Worm (Caenorhabditis elegans) whole organism, L1 larva: ENCODE results near the gene tag-191.

Experiments
- aha-1 ChIP-seq: fragments of 150-350 bp; optimal IDR thresholded peaks from 2 replicates; lab custom pipeline; 2014; ENCODE audit warnings: missing biosample characterization, missing genetic modification characterization
- ama-1 ChIP-seq: fragments of 150-350 bp; optimal IDR thresholded peaks from 2 replicates; lab custom pipeline; 2014
- ces-1 ChIP-seq: fragments of 150-350 bp; optimal IDR thresholded peaks from 2 replicates; lab custom pipeline; 2014; ENCODE audit warnings: missing biosample characterization, missing genetic modification reagents, missing genetic modification characterization
- dsc-1 ChIP-seq: sonication (generic microtip); optimal IDR thresholded peaks from 2 replicates; lab custom pipeline; 2016; ENCODE audit warnings: mild to moderate bottlenecking, missing genetic modification characterization, missing compliant biosample characterization
- egl-27 ChIP-seq, 2 experiments: fragments of 150-350 bp in 1 of 2; sonication (generic microtip); optimal IDR thresholded peaks; 3 replicates each; lab custom pipeline; 2017 to 2018; ENCODE audit warnings: missing biosample characterization in 2 of 2, missing genetic modification characterization in 2 of 2, missing genetic modification reagents in 2 of 2
- fos-1 ChIP-seq: fragments of 150-350 bp; optimal IDR thresholded peaks from 2 replicates; lab custom pipeline; 2014; ENCODE audit warnings: missing biosample characterization, missing genetic modification characterization
- hpl-2 ChIP-seq: fragments of 150-350 bp; optimal IDR thresholded peaks from 2 replicates; lab custom pipeline; 2014; ENCODE audit warnings: missing biosample characterization, missing genetic modification reagents, missing genetic modification characterization
- lin-13 ChIP-seq: fragments of 150-350 bp; optimal IDR thresholded peaks from 2 replicates; lab custom pipeline; 2014; ENCODE audit warnings: missing biosample characterization, missing genetic modification reagents, missing genetic modification characterization
- lin-39 ChIP-seq: fragments of 150-350 bp; optimal IDR thresholded peaks from 2 replicates; lab custom pipeline; 2014; ENCODE audit warnings: missing biosample characterization, missing genetic modification reagents, missing genetic modification characterization
- lir-3 ChIP-seq: sonication (generic microtip); optimal IDR thresholded peaks from 2 replicates; lab custom pipeline; 2016; ENCODE audit warnings: mild to moderate bottlenecking, missing genetic modification characterization, moderate library complexity, missing compliant biosample characterization; ENCODE audit not compliant: poor library complexity
- mep-1 ChIP-seq: fragments of 150-350 bp; optimal IDR thresholded peaks from 2 replicates; lab custom pipeline; 2014; ENCODE audit warnings: missing biosample characterization, missing genetic modification characterization
- nhr-12 ChIP-seq: sonication (generic microtip); optimal IDR thresholded peaks from 2 replicates; lab custom pipeline; 2017; ENCODE audit warnings: missing biosample characterization, missing genetic modification characterization
- unc-130 ChIP-seq: fragments of 150-350 bp; optimal IDR thresholded peaks from 2 replicates; lab custom pipeline; 2017; ENCODE audit warnings: missing biosample characterization, missing genetic modification characterization, inconsistent platforms

DNA sequence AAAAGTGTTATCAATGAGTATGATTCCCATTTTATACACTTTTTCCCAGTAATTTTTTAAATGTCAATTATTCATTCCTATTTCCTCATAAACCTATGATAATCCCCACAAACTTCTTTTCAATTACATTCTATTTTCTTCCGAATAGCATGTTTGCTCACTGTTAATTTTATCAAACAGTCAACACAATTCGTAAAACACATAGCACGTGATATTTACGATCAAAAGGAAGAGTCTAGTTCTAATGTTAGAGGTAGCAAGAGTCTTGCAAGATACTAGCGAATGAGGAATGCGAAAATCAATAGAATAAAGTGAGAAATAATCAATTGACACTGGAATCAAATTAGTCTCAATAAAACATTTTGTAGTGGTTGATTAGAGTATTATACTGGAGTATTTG, 3.2 kb upstream of the tag-191 start:
- TF ChIP-seq fos-1 (tag; lab: Kevin White, UChicago) (no peak), mep-1 (tag; lab: Kevin White, UChicago) (no peak), aha-1 (tag; lab: Kevin White, UChicago) (no peak), unc-130 (tag; lab: Kevin White, UChicago) (no peak), lin-39 (no peak), dsc-1 (no peak), ama-1 (lab: Kevin White, UChicago) (no peak), lin-13 (no peak), egl-27 (tag; optimal IDR thresholded peaks at IDR 0.05; lab: Kevin White, UChicago) (no peak), lir-3 (no peak), nhr-12 (tag; lab: Kevin White, UChicago) (no peak), ces-1 (GFP tag; lab: Kevin White, UChicago) (no peak), hpl-2 (GFP tag; lab: Kevin White, UChicago) (no peak)
